Worm (Caenorhabditis elegans): ENCODE measurements around the gene tut-1.

- no peak for TF ChIP-seq med-1 (GFP tag; optimal IDR thresholded peaks at IDR 0.05; ENCODE audit: insufficient read depth)
- TF ChIP-seq ztf-29 (GFP tag; IDR thresholded peaks at IDR 0.05), result no peak
- no peak for TF ChIP-seq tab-1 (GFP tag; IDR thresholded peaks at IDR 0.05)
- TF ChIP-seq ref-1 (GFP tag; conservative IDR thresholded peaks at IDR 0.05), result no peak
- TF ChIP-seq T22C8.4 (GFP tag; IDR thresholded peaks at IDR 0.05), result no peak
Observed at ce11 chrIV:77421-77820, 44.1 kb downstream of the tut-1 start.
